Fruit fly (Drosophila melanogaster) whole organism, wandering third instar larva: ENCODE measurements around the gene CG17568.

Experiments used
- Myc ChIP-seq: fragments of >200 bp; optimal IDR thresholded peaks from 2 replicates; lab custom pipeline; 2017
- dmrt93B ChIP-seq: fragments of 200-800 bp; sonication (Bioruptor generic); optimal IDR thresholded peaks from 2 replicates; lab custom pipeline; 2018; ENCODE audit warnings: missing biosample characterization, mild to moderate bottlenecking, missing genetic modification characterization
- sage ChIP-seq: fragments of 200-800 bp; sonication (Bioruptor generic); optimal IDR thresholded peaks from 2 replicates; lab custom pipeline; 2016; ENCODE audit warnings: missing biosample characterization, mild to moderate bottlenecking, missing genetic modification characterization

DNA sequence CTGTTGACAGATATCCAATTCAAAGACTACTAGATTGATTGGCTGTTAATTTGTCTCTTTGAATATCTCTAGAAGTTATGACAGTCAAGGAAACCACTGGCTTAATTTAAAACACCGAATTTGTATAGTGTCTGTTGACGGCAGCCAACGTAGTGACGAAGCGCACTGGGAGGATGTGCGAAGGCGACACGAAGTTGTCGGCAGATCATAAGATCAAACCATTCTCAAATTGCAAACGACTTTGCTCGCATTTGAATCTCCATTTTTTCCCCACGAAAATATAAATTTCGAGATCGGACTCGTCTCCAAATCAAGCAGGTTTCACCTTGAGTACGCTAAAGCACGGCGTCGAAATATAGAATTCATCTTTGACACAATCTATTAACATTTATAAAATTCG lies 1.2 kb upstream of the CG17568 start, which contains the start of gene CG42688:
- TF ChIP-seq sage (GFP tag; lab: Kevin White, UChicago) (no peak), dmrt93B (GFP tag; lab: Kevin White, UChicago) (no peak), Myc (lab: Kevin White, UChicago) (no peak)
